Worm (Caenorhabditis elegans): ENCODE data around the gene fbxa-153.

Gene fbxa-153

DNA sequence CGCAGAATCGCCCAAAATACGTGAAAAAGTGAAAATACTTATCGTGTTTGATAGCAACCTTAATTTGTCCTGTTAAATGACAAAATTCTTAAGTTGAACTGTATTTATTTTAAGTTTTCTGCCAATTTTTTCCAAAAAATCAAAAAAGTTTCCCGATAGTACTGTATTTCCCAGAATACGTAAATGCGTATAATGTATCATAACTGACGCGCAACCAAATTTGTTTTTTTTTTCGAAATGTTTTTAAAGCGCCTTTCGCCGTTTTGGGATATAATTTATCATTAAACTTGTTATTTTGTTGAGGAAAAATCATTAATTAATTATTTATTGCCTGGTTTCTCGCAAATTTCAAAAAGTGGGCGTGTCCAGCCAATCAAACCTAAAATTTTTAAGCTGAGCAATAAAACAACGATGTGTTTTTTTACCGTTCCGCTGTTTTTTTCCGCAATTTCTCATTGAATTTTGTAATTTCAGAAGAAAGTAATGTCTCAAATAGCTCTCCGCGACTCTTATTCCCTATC, 39.1 kb downstream of the fbxa-153 start, which contains the start of gene fbxa-95:
Gene fbxa-95, plus strand, starts transcription at position 471 of the 521 bp plus-strand sequence.
- no peak for TF ChIP-seq ceh-83 (GFP tag; optimal IDR thresholded peaks at IDR 0.05)
- no peak for TF ChIP-seq unc-39 (tag; optimal IDR thresholded peaks at IDR 0.05)
- no peak for TF ChIP-seq nhr-2 (tag; optimal IDR thresholded peaks at IDR 0.05)
- no peak for TF ChIP-seq bed-3 (GFP tag; optimal IDR thresholded peaks at IDR 0.05)
- no peak for TF ChIP-seq flh-1 (GFP tag; optimal IDR thresholded peaks at IDR 0.05)
- TF ChIP-seq ztf-11 (tag; optimal IDR thresholded peaks at IDR 0.05), result no peak
- no peak for TF ChIP-seq zip-8 (tag; optimal IDR thresholded peaks at IDR 0.05)
- TF ChIP-seq sem-2 (GFP tag; optimal IDR thresholded peaks at IDR 0.05), result no peak
- TF ChIP-seq nhr-237 (tag; optimal IDR thresholded peaks at IDR 0.05), result no peak
- no peak for TF ChIP-seq ces-1 (GFP tag; optimal IDR thresholded peaks at IDR 0.05)
- TF ChIP-seq ceh-43 (GFP tag; optimal IDR thresholded peaks at IDR 0.05), result no peak
- no peak for TF ChIP-seq tbx-8 (GFP tag; optimal IDR thresholded peaks at IDR 0.05)
- no peak for TF ChIP-seq blmp-1 (tag; optimal IDR thresholded peaks at IDR 0.05)
- no peak for TF ChIP-seq nhr-12 (tag; optimal IDR thresholded peaks at IDR 0.05)
- no peak for TF ChIP-seq elt-1 (tag; optimal IDR thresholded peaks at IDR 0.05; ENCODE audit: borderline replicate concordance, insufficient read depth)
- TF ChIP-seq snpc-4 (tag; optimal IDR thresholded peaks at IDR 0.05), result no peak
- no peak for TF ChIP-seq drap-1 (GFP tag; optimal IDR thresholded peaks at IDR 0.05)
- no peak for TF ChIP-seq nhr-28 (tag; optimal IDR thresholded peaks at IDR 0.05)
- no peak for TF ChIP-seq sptf-1 (tag; optimal IDR thresholded peaks at IDR 0.05)

DNA sequence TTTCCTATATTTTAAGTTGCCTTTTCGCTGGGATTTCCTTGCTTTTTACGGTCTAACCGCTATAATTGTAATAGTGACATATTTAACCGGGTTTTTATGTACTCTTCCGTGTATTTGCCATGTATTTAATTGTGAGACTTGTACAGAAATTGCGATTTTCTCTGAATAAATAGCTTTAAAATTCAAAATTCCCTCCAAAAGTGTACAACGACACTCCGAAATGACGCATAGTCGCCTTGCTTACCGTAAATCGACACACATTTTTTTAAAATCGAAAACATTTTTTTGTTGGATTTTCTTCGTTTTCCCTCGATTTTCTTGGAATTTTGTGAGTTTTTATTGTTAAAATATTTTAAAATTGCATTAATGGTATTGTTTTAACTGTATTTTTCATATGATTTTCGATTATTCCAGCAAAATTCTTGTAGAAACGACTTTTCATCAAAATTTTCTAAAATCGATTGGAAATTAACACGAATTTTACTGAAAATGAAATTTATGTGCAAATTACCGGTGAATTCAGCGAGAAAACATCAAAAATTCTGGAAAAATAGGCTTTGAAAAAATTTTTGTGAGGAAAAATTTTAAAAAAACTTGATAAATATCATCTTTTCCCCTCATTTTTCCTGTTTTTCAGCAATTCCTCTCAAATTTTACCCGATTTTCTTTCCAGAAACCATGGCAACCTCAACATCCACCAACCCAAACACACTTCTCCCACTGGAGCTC, 40.3 kb downstream of the fbxa-153 start, which contains the start of gene lsm-5:
Gene lsm-5, plus strand, starts transcription at position 679 of the 729 bp plus-strand sequence.
- TF ChIP-seq lin-13 (tag; optimal IDR thresholded peaks at IDR 0.05) (no peak), mep-1 (tag; optimal IDR thresholded peaks at IDR 0.05) (peak; percentile 34)

DNA sequence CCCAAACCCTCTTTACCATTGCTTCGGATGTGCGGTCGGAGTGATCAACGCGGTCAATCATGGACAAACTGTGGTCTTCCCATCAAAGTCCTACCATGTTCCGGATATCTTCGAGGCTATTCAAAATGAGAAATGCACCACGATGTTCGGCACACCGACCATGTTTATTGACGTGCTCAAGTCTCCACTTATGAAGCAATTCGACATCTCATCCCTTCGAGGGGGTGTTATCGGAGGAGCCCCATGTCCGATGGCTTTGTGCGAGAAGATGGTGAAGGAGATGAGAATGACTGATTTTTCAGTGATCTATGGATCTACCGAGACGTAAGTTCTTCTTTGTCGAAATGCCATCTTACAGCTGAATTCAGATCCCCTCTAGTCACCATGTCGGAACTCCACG, 41.8 kb downstream of the fbxa-153 start:
- no peak for TF ChIP-seq elt-1 (tag; optimal IDR thresholded peaks at IDR 0.05; ENCODE audit: borderline replicate concordance, insufficient read depth)
- no peak for TF ChIP-seq unc-39 (tag; optimal IDR thresholded peaks at IDR 0.05)
- TF ChIP-seq sptf-1 (tag; optimal IDR thresholded peaks at IDR 0.05), result no peak
- no peak for TF ChIP-seq cnd-1 (tag; optimal IDR thresholded peaks at IDR 0.05)
- no peak for TF ChIP-seq hlh-1 (tag; optimal IDR thresholded peaks at IDR 0.05)
- no peak for TF ChIP-seq pha-4 (tag; optimal IDR thresholded peaks at IDR 0.05)

DNA sequence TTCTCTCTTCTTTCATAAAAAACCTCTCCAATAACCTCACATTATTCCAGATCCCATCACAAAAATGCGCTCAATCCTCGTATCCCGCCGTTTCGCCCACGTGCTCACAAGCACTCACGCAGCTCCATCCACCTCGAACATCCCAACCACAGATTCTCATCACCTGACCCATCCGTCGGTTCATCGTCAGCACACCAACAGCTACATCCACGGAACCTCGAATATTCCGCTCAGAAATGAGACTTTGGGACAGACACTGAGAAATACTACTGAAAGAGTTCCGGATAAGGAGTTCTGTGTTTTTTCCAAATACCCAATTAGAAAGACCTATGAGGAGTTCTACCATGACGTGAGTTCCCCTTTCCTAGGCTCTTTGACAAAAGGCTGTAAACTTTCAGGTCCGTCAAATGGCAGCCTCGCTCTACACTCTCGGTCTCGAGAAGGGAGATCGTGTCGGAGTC, 42.8 kb downstream of the fbxa-153 start, which contains the start of gene acs-2:
Gene acs-2, plus strand, starts transcription at position 51 of the 461 bp plus-strand sequence.
- TF ChIP-seq M03D4.4 (tag; optimal IDR thresholded peaks at IDR 0.05) (no peak), nhr-2 (tag; optimal IDR thresholded peaks at IDR 0.05) (no peak), unc-39 (tag; optimal IDR thresholded peaks at IDR 0.05) (no peak)

DNA sequence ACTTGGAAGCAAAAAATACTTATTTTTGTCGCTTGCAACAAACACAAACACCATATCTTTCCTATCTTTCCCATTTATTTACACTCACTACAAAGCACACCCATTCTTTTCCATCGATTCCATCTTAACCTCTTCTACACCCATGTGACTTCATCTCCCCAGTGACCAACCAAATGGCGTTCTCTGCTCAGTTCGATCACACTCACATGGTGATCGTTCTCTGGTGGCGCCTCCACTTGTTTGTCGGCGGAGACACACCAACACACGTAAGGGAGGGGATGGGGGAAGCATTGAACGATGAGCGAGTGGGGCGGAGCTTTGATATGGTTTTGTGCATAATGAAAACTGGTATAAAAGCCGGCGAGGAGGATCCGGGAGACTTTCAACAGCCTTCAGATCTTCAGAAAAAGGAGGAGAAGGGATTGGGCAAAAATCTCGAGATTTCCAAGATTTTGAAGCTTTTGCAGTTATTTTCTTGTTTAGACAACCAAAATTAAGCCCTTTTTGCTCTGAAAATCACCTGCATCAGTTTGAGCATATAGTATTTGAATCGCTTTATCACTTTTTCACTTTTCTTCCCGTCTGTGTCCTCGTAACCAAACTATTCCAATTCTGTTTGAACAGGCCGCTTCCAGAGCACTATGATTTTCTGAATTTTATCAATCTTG, 43.5 kb downstream of the fbxa-153 start:
- TF ChIP-seq zip-8 (tag; optimal IDR thresholded peaks at IDR 0.05) (no peak), nhr-76 (tag; optimal IDR thresholded peaks at IDR 0.05) (no peak), sptf-1 (tag; optimal IDR thresholded peaks at IDR 0.05) (no peak), hlh-1 (tag; optimal IDR thresholded peaks at IDR 0.05) (peak; percentile 12), elt-3 (tag; optimal IDR thresholded peaks at IDR 0.05) (no peak), ham-2 (GFP tag; optimal IDR thresholded peaks at IDR 0.05) (no peak), drap-1 (GFP tag; optimal IDR thresholded peaks at IDR 0.05) (no peak)

DNA sequence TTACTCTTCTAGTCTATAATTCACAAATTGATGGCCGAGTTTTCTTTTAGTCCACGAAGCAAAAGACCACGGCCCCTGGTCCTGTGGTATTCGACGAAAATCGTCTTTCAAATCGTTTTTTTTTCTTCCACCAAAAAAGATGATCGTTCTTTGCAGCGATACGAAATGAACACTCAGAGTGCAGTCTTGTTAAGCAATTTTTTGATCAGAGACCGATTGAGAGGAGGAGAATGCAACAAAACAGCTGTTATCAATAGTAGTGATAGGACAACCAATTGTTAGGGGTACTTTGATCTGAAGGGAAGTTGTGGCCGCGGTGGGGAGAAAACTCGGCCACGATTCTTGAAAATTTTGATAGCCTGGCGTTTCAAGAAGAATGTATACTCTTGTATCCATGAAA, 46.2 kb downstream of the fbxa-153 start:
- TF ChIP-seq bed-3 (GFP tag; optimal IDR thresholded peaks at IDR 0.05), result no peak
- peak; percentile 54 for TF ChIP-seq hlh-1 (tag; optimal IDR thresholded peaks at IDR 0.05)
- TF ChIP-seq mep-1 (tag; optimal IDR thresholded peaks at IDR 0.05), result no peak

Data from whole organism, mixed stage, embryonic.